Fruit fly (Drosophila melanogaster) whole organism, prepupa: Measurements from ENCODE around the gene Sas-4.

ENCODE experiments used
- CG10631 ChIP-seq: fragments of 200-800 bp; sonication (Bioruptor generic); optimal IDR thresholded peaks from 2 replicates; lab custom pipeline; 2016; ENCODE audit warnings: missing biosample characterization, missing genetic modification characterization
- CG10669 ChIP-seq: fragments of 200-800 bp; sonication (Bioruptor generic); optimal IDR thresholded peaks from 3 replicates; lab custom pipeline; 2018; ENCODE audit warnings: missing biosample characterization, mild to moderate bottlenecking, missing genetic modification characterization, moderate library complexity
- CG11294 ChIP-seq: fragments of 200-800 bp; sonication (Bioruptor generic); IDR thresholded peaks from 2 replicates; pipeline ENCODE4 v1.3.6; 2022; ENCODE audit warnings: missing biosample characterization, missing genetic modification characterization
- CG11762 ChIP-seq: fragments of 200-800 bp; sonication (Bioruptor generic); optimal IDR thresholded peaks from 3 replicates; lab custom pipeline; 2016; ENCODE audit warnings: missing biosample characterization, missing genetic modification characterization; ENCODE audit not compliant: insufficient read depth
- CG11902 ChIP-seq: fragments of 200-800 bp; sonication (Bioruptor generic); optimal IDR thresholded peaks from 3 replicates; lab custom pipeline; 2016; ENCODE audit warnings: missing biosample characterization, missing genetic modification characterization
- CG16779 ChIP-seq: fragments of 200-800 bp; sonication (Bioruptor generic); optimal IDR thresholded peaks from 3 replicates; lab custom pipeline; 2017; ENCODE audit warnings: missing biosample characterization, mild to moderate bottlenecking, missing genetic modification characterization
- CG3032 ChIP-seq: fragments of 200-800 bp; optimal IDR thresholded peaks from 2 replicates; lab custom pipeline; 2019; ENCODE audit warnings: missing biosample characterization, mild to moderate bottlenecking, missing genetic modification characterization, moderate library complexity
- CG32006 ChIP-seq: fragments of 200-800 bp; sonication (Bioruptor generic); optimal IDR thresholded peaks from 3 replicates; lab custom pipeline; 2017; ENCODE audit warnings: missing biosample characterization, mild to moderate bottlenecking, missing genetic modification characterization
- CG34406 ChIP-seq: fragments of 200-800 bp; sonication (Bioruptor generic); optimal IDR thresholded peaks from 3 replicates; lab custom pipeline; 2016; ENCODE audit warnings: missing biosample characterization, missing genetic modification characterization
- CG3919 ChIP-seq: fragments of 200-800 bp; sonication (Bioruptor generic); optimal IDR thresholded peaks from 3 replicates; lab custom pipeline; 2016; ENCODE audit warnings: missing biosample characterization, missing genetic modification characterization
- CG6163 ChIP-seq: fragments of 200-800 bp; sonication (Bioruptor generic); IDR thresholded peaks from 3 replicates; pipeline ENCODE4 v1.3.6; 2022; ENCODE audit warnings: missing biosample characterization, missing genetic modification characterization
- CG6276 ChIP-seq: fragments of 200-800 bp; sonication (Bioruptor generic); optimal IDR thresholded peaks from 2 replicates; lab custom pipeline; 2017; ENCODE audit warnings: missing biosample characterization, mild to moderate bottlenecking, missing genetic modification characterization
- CG6854 ChIP-seq: fragments of 200-800 bp; sonication (Bioruptor generic); optimal IDR thresholded peaks from 2 replicates; lab custom pipeline; 2017; ENCODE audit warnings: missing biosample characterization, mild to moderate bottlenecking, missing genetic modification characterization
- CG7368 ChIP-seq: fragments of 200-800 bp; sonication (Bioruptor generic); optimal IDR thresholded peaks from 3 replicates; lab custom pipeline; 2016; ENCODE audit warnings: missing biosample characterization, missing genetic modification characterization
- CG8119 ChIP-seq: fragments of 200-800 bp; sonication (Bioruptor generic); IDR thresholded peaks from 3 replicates; pipeline ENCODE4 v1.3.6; 2022; ENCODE audit warnings: missing biosample characterization, missing genetic modification characterization
- CG8632 ChIP-seq: fragments of 200-800 bp; sonication (Bioruptor generic); optimal IDR thresholded peaks from 3 replicates; lab custom pipeline; 2016; ENCODE audit warnings: missing biosample characterization, missing genetic modification characterization
- CG9139 ChIP-seq: fragments of 200-800 bp; sonication (Bioruptor generic); optimal IDR thresholded peaks from 3 replicates; lab custom pipeline; 2017; ENCODE audit warnings: missing biosample characterization, mild to moderate bottlenecking, missing genetic modification characterization
- Ets21C ChIP-seq: fragments of 200-800 bp; sonication (Bioruptor generic); optimal IDR thresholded peaks from 3 replicates; lab custom pipeline; 2016; ENCODE audit warnings: missing biosample characterization, missing genetic modification characterization
- Ets96B ChIP-seq: fragments of 200-800 bp; optimal IDR thresholded peaks from 2 replicates; lab custom pipeline; 2019; ENCODE audit warnings: missing biosample characterization, mild to moderate bottlenecking, missing genetic modification characterization, moderate library complexity
- Gug ChIP-seq: fragments of 200-800 bp; sonication (Bioruptor generic); IDR thresholded peaks from 2 replicates; pipeline ENCODE4 v1.3.6; 2022; ENCODE audit warnings: missing biosample characterization, missing genetic modification characterization
- Hr4 ChIP-seq: fragments of 200-800 bp; sonication (Bioruptor generic); optimal IDR thresholded peaks from 3 replicates; lab custom pipeline; 2016; ENCODE audit warnings: missing biosample characterization, missing genetic modification characterization
- OdsH ChIP-seq: fragments of 200-800 bp; sonication (Bioruptor generic); optimal IDR thresholded peaks from 3 replicates; lab custom pipeline; 2016; ENCODE audit warnings: missing biosample characterization, missing genetic modification characterization
- Sox14 ChIP-seq: fragments of 200-800 bp; sonication (Bioruptor generic); optimal IDR thresholded peaks from 3 replicates; lab custom pipeline; 2016; ENCODE audit warnings: missing biosample characterization, missing genetic modification characterization
- Sox15 ChIP-seq: fragments of 200-800 bp; sonication (Bioruptor generic); optimal IDR thresholded peaks from 3 replicates; lab custom pipeline; 2016; ENCODE audit warnings: missing biosample characterization, missing genetic modification characterization
- achi ChIP-seq: fragments of 200-800 bp; sonication (Bioruptor generic); optimal IDR thresholded peaks from 3 replicates; lab custom pipeline; 2016; ENCODE audit warnings: missing biosample characterization, missing genetic modification characterization
- cyc ChIP-seq: fragments of 200-800 bp; sonication (Bioruptor generic); optimal IDR thresholded peaks from 3 replicates; lab custom pipeline; 2016; ENCODE audit warnings: missing biosample characterization, missing genetic modification characterization
- dac ChIP-seq: fragments of 200-800 bp; sonication (Bioruptor generic); optimal IDR thresholded peaks from 2 replicates; lab custom pipeline; 2017; ENCODE audit warnings: missing biosample characterization, mild to moderate bottlenecking, missing genetic modification characterization
- dsx ChIP-seq: fragments of 200-800 bp; optimal IDR thresholded peaks from 3 replicates; lab custom pipeline; 2019; ENCODE audit warnings: missing biosample characterization, mild to moderate bottlenecking, missing genetic modification characterization, moderate library complexity; ENCODE audit not compliant: poor library complexity, severe bottlenecking
- eg ChIP-seq: fragments of 200-800 bp; sonication (Bioruptor generic); IDR thresholded peaks from 3 replicates; pipeline ENCODE4 v1.3.6; 2022; ENCODE audit warnings: missing biosample characterization, missing genetic modification characterization
- esn ChIP-seq: fragments of 200-800 bp; sonication (Bioruptor generic); optimal IDR thresholded peaks from 2 replicates; lab custom pipeline; 2016; ENCODE audit warnings: missing biosample characterization, mild to moderate bottlenecking, missing genetic modification characterization, moderate library complexity
- fd59A ChIP-seq: fragments of 200-800 bp; sonication (Bioruptor generic); optimal IDR thresholded peaks from 2 replicates; lab custom pipeline; 2017; ENCODE audit warnings: missing biosample characterization, mild to moderate bottlenecking, missing genetic modification characterization, missing genetic modification reagents
- net ChIP-seq: fragments of 200-800 bp; sonication (Bioruptor generic); optimal IDR thresholded peaks from 3 replicates; lab custom pipeline; 2016; ENCODE audit warnings: missing biosample characterization, missing genetic modification characterization
- salr ChIP-seq, 2 experiments: fragments of 200-800 bp; sonication (Bioruptor generic); optimal IDR thresholded peaks; 3 replicates each; lab custom pipeline; 2016 to 2018; ENCODE audit warnings: missing biosample characterization in 2 of 2, missing genetic modification characterization in 2 of 2, mild to moderate bottlenecking in 1 of 2
- spab ChIP-seq: fragments of 200-800 bp; sonication (Bioruptor generic); optimal IDR thresholded peaks from 2 replicates; lab custom pipeline; 2017; ENCODE audit warnings: missing biosample characterization, mild to moderate bottlenecking, missing genetic modification characterization, missing genetic modification reagents
- ss ChIP-seq, 2 experiments: fragments of 200-800 bp; sonication (Bioruptor generic); optimal IDR thresholded peaks; 2 replicates in 1 of 2; 3 replicates in 1 of 2; lab custom pipeline; 2017 to 2018; ENCODE audit warnings: mild to moderate bottlenecking in 2 of 2, missing biosample characterization in 2 of 2, missing genetic modification characterization in 2 of 2, moderate library complexity in 1 of 2
- svp ChIP-seq: fragments of 200-800 bp; sonication (Bioruptor generic); peaks from one replicate; lab custom pipeline; 2016; ENCODE audit warnings: missing biosample characterization, missing genetic modification characterization
- topi ChIP-seq: fragments of 200-800 bp; sonication (Bioruptor generic); optimal IDR thresholded peaks from 3 replicates; lab custom pipeline; 2016; ENCODE audit warnings: missing biosample characterization, missing genetic modification characterization
- vri ChIP-seq: fragments of 200-800 bp; sonication (Bioruptor generic); optimal IDR thresholded peaks from 3 replicates; lab custom pipeline; 2016; ENCODE audit warnings: missing biosample characterization, mild to moderate bottlenecking, missing genetic modification characterization

The Sas-4 gene

DNA sequence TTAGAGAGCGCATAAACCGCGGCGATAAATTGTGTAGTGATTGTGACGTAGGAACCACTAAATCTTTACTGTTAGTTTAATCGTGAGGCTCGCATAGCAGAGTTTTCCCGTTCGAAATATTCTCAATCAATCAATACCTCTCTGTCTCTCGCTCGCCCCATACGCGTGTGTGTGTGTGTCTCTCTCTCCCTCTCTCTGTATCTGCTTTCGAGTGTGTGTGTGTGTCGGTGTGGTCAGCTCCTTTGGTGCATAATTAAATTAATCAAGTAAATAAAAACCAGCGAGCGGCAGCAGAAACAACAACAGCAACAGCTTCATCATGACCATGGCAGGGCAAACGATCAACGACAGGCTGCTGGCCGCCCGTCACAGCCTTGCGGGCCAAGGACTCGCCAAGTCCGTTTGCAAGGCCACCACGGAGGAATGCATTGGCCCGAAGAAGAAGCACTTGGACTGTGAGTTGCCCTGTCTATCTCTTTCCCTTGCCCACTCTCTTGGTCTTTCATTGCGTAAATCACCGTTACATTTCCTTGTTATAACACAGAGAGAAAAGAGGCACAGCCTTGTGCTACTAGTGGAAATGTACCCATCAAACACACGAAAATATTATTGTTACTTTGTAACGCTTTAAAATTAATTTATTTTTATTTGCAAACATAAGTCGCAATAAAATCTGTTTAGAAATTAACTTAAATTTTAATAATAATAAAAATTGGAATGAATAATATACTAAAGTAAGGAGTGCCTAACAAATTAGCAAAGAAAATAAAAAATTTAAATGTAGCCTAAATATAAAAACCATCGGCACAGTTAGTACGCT, 36.1 kb downstream of the Sas-4 start (continued):
- no peak for TF ChIP-seq CG8119
- no peak for TF ChIP-seq CG11902 (GFP tag; lab: Kevin White, UChicago)
- TF ChIP-seq ss (GFP tag; optimal IDR thresholded peaks at IDR 0.05; lab: Kevin White, UChicago) = no peak
- TF ChIP-seq net = peak; percentile 53
- peak; percentile 28 for TF ChIP-seq topi
- peak; percentile 40 for TF ChIP-seq CG7368 (GFP tag; lab: Kevin White, UChicago)
- no peak for TF ChIP-seq eg (GFP tag; lab: Robert Waterston, UW)
- TF ChIP-seq Sox15 (GFP tag; lab: Kevin White, UChicago) = no peak
- TF ChIP-seq CG16779 (tag; lab: Kevin White, UChicago) = no peak
- no peak for TF ChIP-seq CG32006 (GFP tag; lab: Kevin White, UChicago)
- TF ChIP-seq achi (GFP tag; lab: Kevin White, UChicago) = no peak
- peak; percentile 45 for TF ChIP-seq esn (GFP tag; lab: Kevin White, UChicago)
- peak; percentile 15 for TF ChIP-seq CG8632 (GFP tag; lab: Kevin White, UChicago)
- TF ChIP-seq Hr4 (GFP tag; lab: Kevin White, UChicago) = peak; percentile 60
- TF ChIP-seq dsx (GFP tag; lab: Kevin White, UChicago) = no peak
- TF ChIP-seq fd59A (GFP tag; lab: Kevin White, UChicago) = no peak
- no peak for TF ChIP-seq CG3919
- TF ChIP-seq CG11294 (GFP tag; lab: Robert Waterston, UW) = no peak
- TF ChIP-seq CG6163 (GFP tag; lab: Robert Waterston, UW) = no peak
- peak; percentile 2 for TF ChIP-seq CG9139 (GFP tag; lab: Kevin White, UChicago)
- TF ChIP-seq Gug (GFP tag; lab: Robert Waterston, UW) = no peak
- peak; percentile 16 for TF ChIP-seq Ets96B
- TF ChIP-seq dac (GFP tag; lab: Kevin White, UChicago) = no peak

DNA sequence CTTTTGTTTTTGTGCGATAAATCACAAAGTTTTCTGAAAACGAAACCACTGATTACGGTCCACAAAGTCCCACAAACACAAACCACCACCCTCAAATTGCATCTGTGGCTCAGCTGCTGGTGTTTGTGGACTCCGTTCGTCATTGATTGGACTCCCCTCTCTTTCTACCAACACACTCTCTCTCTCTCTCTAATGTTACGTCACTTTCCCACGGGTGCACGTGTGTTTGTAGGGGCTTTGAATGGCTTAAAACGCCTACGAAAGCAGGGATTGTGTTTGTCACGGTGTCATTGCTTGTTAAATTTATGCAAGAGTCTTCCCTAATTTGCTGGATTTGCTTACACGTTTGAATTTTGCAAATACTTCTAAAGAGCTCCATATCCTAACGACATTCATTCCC, 36.8 kb downstream of the Sas-4 start:
- TF ChIP-seq CG34406 (no peak), vri (GFP tag; lab: Kevin White, UChicago) (peak; percentile 88)

DNA sequence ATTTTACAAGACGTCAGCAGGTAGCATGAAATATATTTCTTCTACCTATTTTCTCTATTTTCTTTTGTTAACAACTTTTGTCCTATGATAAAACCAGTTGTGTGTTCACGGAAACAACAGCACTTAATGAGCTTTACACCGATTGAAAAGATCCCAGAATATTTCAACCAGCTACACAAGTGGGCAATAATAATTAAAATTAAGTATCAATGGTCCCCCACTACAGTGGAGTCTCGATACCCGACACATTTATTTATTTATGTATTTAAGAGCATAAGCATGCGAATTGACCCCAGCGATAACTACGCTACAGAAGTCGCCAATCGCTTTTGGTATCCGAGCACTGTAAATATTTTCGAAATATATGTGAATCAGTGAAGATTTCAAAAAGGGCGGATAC, 37.5 kb downstream of the Sas-4 start:
- no peak for TF ChIP-seq cyc (GFP tag; lab: Kevin White, UChicago)
- peak; percentile 6 for TF ChIP-seq topi
- no peak for TF ChIP-seq salr (GFP tag; optimal IDR thresholded peaks at IDR 0.05; lab: Kevin White, UChicago)
- peak; percentile 67 for TF ChIP-seq svp (GFP tag; lab: Kevin White, UChicago)
- no peak for TF ChIP-seq CG8119
- no peak for TF ChIP-seq CG3032 (tag; lab: Kevin White, UChicago)

DNA sequence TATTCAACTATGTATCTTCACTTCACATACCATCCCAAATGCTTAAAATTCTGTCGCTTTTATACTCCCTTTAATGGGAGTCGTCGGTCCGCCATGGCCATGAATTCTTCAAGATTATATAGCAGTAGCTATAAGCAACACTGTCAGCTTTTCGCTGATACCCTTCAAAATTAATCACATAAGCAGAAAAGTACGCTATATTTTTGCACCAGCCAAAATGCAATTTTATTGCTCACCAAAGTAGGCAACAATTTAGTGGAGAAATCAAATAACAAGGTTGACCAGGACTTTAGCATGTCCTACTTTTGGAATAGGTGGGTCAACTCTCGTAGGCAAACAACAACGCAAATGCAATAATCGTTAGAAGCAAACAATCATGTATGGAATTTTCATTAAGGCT, 48.7 kb downstream of the Sas-4 start:
- no peak for TF ChIP-seq CG10669 (GFP tag; lab: Kevin White, UChicago)
- TF ChIP-seq CG6854 (GFP tag; lab: Kevin White, UChicago) = no peak
- TF ChIP-seq CG10631 (GFP tag; lab: Kevin White, UChicago) = no peak
- TF ChIP-seq spab (GFP tag; lab: Kevin White, UChicago) = no peak
- TF ChIP-seq Ets96B = no peak
- no peak for TF ChIP-seq CG6163 (GFP tag; lab: Robert Waterston, UW)
- TF ChIP-seq OdsH (GFP tag; lab: Kevin White, UChicago) = no peak
- no peak for TF ChIP-seq CG16779 (tag; lab: Kevin White, UChicago)
- TF ChIP-seq CG6276 (GFP tag; lab: Kevin White, UChicago) = no peak
- no peak for TF ChIP-seq CG11902 (GFP tag; lab: Kevin White, UChicago)
- no peak for TF ChIP-seq CG9139 (GFP tag; lab: Kevin White, UChicago)
- TF ChIP-seq eg (GFP tag; lab: Robert Waterston, UW) = no peak
- TF ChIP-seq Ets21C (GFP tag; lab: Kevin White, UChicago) = no peak
- TF ChIP-seq Sox14 = no peak
- TF ChIP-seq CG34406 = no peak
- no peak for TF ChIP-seq CG11762 (GFP tag; lab: Kevin White, UChicago)
